Fruit fly (Drosophila melanogaster) whole organism, wandering third instar larva: ENCODE measurements around the gene Arpc1.

Experiments used
- CG32264 ChIP-seq: fragments of 200-800 bp; sonication (Bioruptor generic); optimal IDR thresholded peaks from 2 replicates; lab custom pipeline; 2016; ENCODE audit warnings: missing biosample characterization, missing genetic modification characterization
- Dfd ChIP-seq: fragments of >200 bp; optimal IDR thresholded peaks from 2 replicates; lab custom pipeline; 2017; ENCODE audit warnings: missing biosample characterization, missing genetic modification characterization
- Dif ChIP-seq: fragments of 200-275, 200-300 bp; sonication (Bioruptor generic); optimal IDR thresholded peaks from 2 replicates; lab custom pipeline; 2018; ENCODE audit warnings: missing biosample characterization, missing genetic modification characterization; ENCODE audit not compliant: partially characterized antibody
- GATAd ChIP-seq: sonication (Bioruptor generic); optimal IDR thresholded peaks from 2 replicates; lab custom pipeline; 2016; ENCODE audit warnings: missing biosample characterization, missing genetic modification characterization
- Hnf4 ChIP-seq: fragments of 200-800 bp; sonication (Bioruptor generic); optimal IDR thresholded peaks from 2 replicates; lab custom pipeline; 2016; ENCODE audit warnings: missing biosample characterization, mild to moderate bottlenecking, missing genetic modification characterization
- Hr78 ChIP-seq: fragments of >200 bp; optimal IDR thresholded peaks from 2 replicates; lab custom pipeline; 2017; ENCODE audit warnings: missing biosample characterization, missing genetic modification characterization
- Hr83 ChIP-seq: fragments of 200-300 bp; sonication (Bioruptor generic); optimal IDR thresholded peaks from 2 replicates; lab custom pipeline; 2016; ENCODE audit warnings: missing biosample characterization, mild to moderate bottlenecking, missing genetic modification characterization, moderate library complexity; ENCODE audit not compliant: poor library complexity, severe bottlenecking
- Jra ChIP-seq: sonication (Bioruptor generic); optimal IDR thresholded peaks from 2 replicates; lab custom pipeline; 2016; ENCODE audit warnings: missing biosample characterization, missing genetic modification characterization
- Mio ChIP-seq: sonication (Bioruptor generic); optimal IDR thresholded peaks from 2 replicates; lab custom pipeline; 2016; ENCODE audit warnings: missing biosample characterization, missing genetic modification characterization
- Myc ChIP-seq: fragments of >200 bp; optimal IDR thresholded peaks from 2 replicates; lab custom pipeline; 2017
- N ChIP-seq: fragments of >200 bp; optimal IDR thresholded peaks from 2 replicates; lab custom pipeline; 2018; ENCODE audit warnings: missing biosample characterization, missing external identifiers, missing genetic modification characterization
- OdsH ChIP-seq: fragments of 200-800 bp; sonication (Bioruptor generic); optimal IDR thresholded peaks from 2 replicates; lab custom pipeline; 2016; ENCODE audit warnings: missing biosample characterization, mild to moderate bottlenecking, missing genetic modification characterization
- Rel ChIP-seq, 2 experiments: fragments of 200-800 bp; sonication (Bioruptor generic) in 1 of 2; optimal IDR thresholded peaks; 2 replicates in 1 of 2; 3 replicates in 1 of 2; lab custom pipeline; 2016 to 2019; ENCODE audit warnings: mild to moderate bottlenecking in 2 of 2, missing biosample characterization in 2 of 2, missing genetic modification characterization in 2 of 2, moderate library complexity in 1 of 2
- Sp1 ChIP-seq: fragments of 200-800 bp; sonication (Bioruptor generic); optimal IDR thresholded peaks from 3 replicates; lab custom pipeline; 2019; ENCODE audit warnings: missing biosample characterization, mild to moderate bottlenecking, missing genetic modification characterization, moderate library complexity
- Vsx2 ChIP-seq: fragments of 200-300, 225-300 bp; sonication (Bioruptor generic); optimal IDR thresholded peaks from 2 replicates; lab custom pipeline; 2018; ENCODE audit warnings: missing biosample characterization, missing genetic modification characterization; ENCODE audit not compliant: partially characterized antibody
- br ChIP-seq: fragments of 200-800 bp; sonication (Bioruptor generic); optimal IDR thresholded peaks from 2 replicates; lab custom pipeline; 2016; ENCODE audit warnings: missing biosample characterization, missing genetic modification characterization
- brk ChIP-seq: fragments of 200-800 bp; sonication (Bioruptor generic); optimal IDR thresholded peaks from 2 replicates; lab custom pipeline; 2016; ENCODE audit warnings: missing biosample characterization, mild to moderate bottlenecking, missing genetic modification characterization
- dmrt93B ChIP-seq: fragments of 200-800 bp; sonication (Bioruptor generic); optimal IDR thresholded peaks from 2 replicates; lab custom pipeline; 2018; ENCODE audit warnings: missing biosample characterization, mild to moderate bottlenecking, missing genetic modification characterization
- ey ChIP-seq: fragments of 200-800 bp; sonication (Bioruptor generic); optimal IDR thresholded peaks from 2 replicates; lab custom pipeline; 2016; ENCODE audit warnings: missing biosample characterization, missing genetic modification characterization
- foxo ChIP-seq, 2 experiments: fragments of 200-800 bp; sonication (Bioruptor generic); optimal IDR thresholded peaks; 2 replicates in 1 of 2; 3 replicates in 1 of 2; lab custom pipeline; 2016 to 2017; ENCODE audit warnings: missing biosample characterization in 2 of 2, missing genetic modification characterization in 2 of 2
- fru ChIP-seq: fragments of 200-800 bp; sonication (Bioruptor generic); optimal IDR thresholded peaks from 3 replicates; lab custom pipeline; 2016; ENCODE audit warnings: missing biosample characterization, mild to moderate bottlenecking, missing genetic modification characterization
- h ChIP-seq: fragments of 200-800 bp; sonication (Bioruptor generic); optimal IDR thresholded peaks from 3 replicates; lab custom pipeline; 2016; ENCODE audit warnings: missing biosample characterization, mild to moderate bottlenecking, missing genetic modification characterization
- lola ChIP-seq: fragments of >200 bp; optimal IDR thresholded peaks from 2 replicates; lab custom pipeline; 2017; ENCODE audit warnings: missing biosample characterization, missing genetic modification characterization
- pan ChIP-seq: fragments of >200 bp; optimal IDR thresholded peaks from 2 replicates; lab custom pipeline; 2017
- psq ChIP-seq: fragments of 200-800 bp; sonication (Bioruptor generic); optimal IDR thresholded peaks from 3 replicates; lab custom pipeline; 2017; ENCODE audit warnings: missing biosample characterization, mild to moderate bottlenecking, missing genetic modification characterization, moderate library complexity
- rgr ChIP-seq: fragments of 200-800 bp; sonication (Bioruptor generic); optimal IDR thresholded peaks from 3 replicates; lab custom pipeline; 2016; ENCODE audit warnings: missing biosample characterization, mild to moderate bottlenecking, missing genetic modification characterization
- sage ChIP-seq: fragments of 200-800 bp; sonication (Bioruptor generic); optimal IDR thresholded peaks from 2 replicates; lab custom pipeline; 2016; ENCODE audit warnings: missing biosample characterization, mild to moderate bottlenecking, missing genetic modification characterization
- sv ChIP-seq: fragments of 200-800 bp; sonication (Bioruptor generic); optimal IDR thresholded peaks from 3 replicates; lab custom pipeline; 2016; ENCODE audit warnings: missing biosample characterization, missing genetic modification characterization
- tai ChIP-seq: sonication (Bioruptor generic); optimal IDR thresholded peaks from 2 replicates; lab custom pipeline; 2016; ENCODE audit warnings: missing biosample characterization, missing genetic modification characterization
- usp ChIP-seq: fragments of >200 bp; optimal IDR thresholded peaks from 2 replicates; lab custom pipeline; 2017; ENCODE audit warnings: missing biosample characterization, missing genetic modification characterization

The Arpc1 gene

dm6 chr2L:13829540-13829939 is at the start of gene Arpc1, which contains the start of gene Orc5:
TSS of gene Arpc1 (minus strand) at chr2L:13829741.
TSS of gene Orc5 (plus strand) at chr2L:13829837.
- TF ChIP-seq Hnf4 (GFP tag; lab: Kevin White, UChicago) (no peak), tai (no peak), usp (no peak), Rel (GFP tag; optimal IDR thresholded peaks at IDR 0.05; lab: Kevin White, UChicago) (no peak), Rel (tag; optimal IDR thresholded peaks at IDR 0.05; lab: Kevin White, UChicago) (peak; percentile 58)
- TF ChIP-seq, all 38 proteins: peak for 1

- TF ChIP-seq tai (peak; percentile 22), Hnf4 (GFP tag; lab: Kevin White, UChicago) (no peak), Dif (GFP tag; lab: Kevin White, UChicago) (peak; percentile 34), h (peak; percentile 62), sage (no peak), rgr (GFP tag; lab: Kevin White, UChicago) (peak; percentile 3), Rel (GFP tag; optimal IDR thresholded peaks at IDR 0.05; lab: Kevin White, UChicago) (no peak), Rel (tag; optimal IDR thresholded peaks at IDR 0.05; lab: Kevin White, UChicago) (peak; percentile 19), br (peak; percentile 14), usp (no peak), N (no peak), foxo (GFP tag; optimal IDR thresholded peaks at IDR 0.05; lab: Kevin White, UChicago) (no peak), psq (GFP tag; lab: Kevin White, UChicago) (no peak), Hr83 (GFP tag; lab: Kevin White, UChicago) (peak; percentile 80), pan (no peak), fru (GFP tag; lab: Kevin White, UChicago) (no peak)
These were observed 49.3 kb upstream of the Arpc1 start for dm6 chr2L:13878801-13879200.

dm6 chr2L:13877934-13878580 is 48.5 kb upstream of the Arpc1 start:
- TF ChIP-seq brk (GFP tag; lab: Kevin White, UChicago) = peak; percentile 55
- TF ChIP-seq lola (GFP tag; lab: Kevin White, UChicago) = no peak
- TF ChIP-seq CG32264 = no peak
- peak; percentile 21 for TF ChIP-seq sage
- no peak for TF ChIP-seq Myc
- TF ChIP-seq GATAd = no peak
- TF ChIP-seq OdsH (GFP tag; lab: Kevin White, UChicago) = no peak
- TF ChIP-seq Hr78 (GFP tag; lab: Kevin White, UChicago) = no peak
- TF ChIP-seq Vsx2 (GFP tag; lab: Kevin White, UChicago) = peak; percentile 59
- no peak for TF ChIP-seq foxo (GFP tag; optimal IDR thresholded peaks at IDR 0.05; lab: Kevin White, UChicago)

- no peak for TF ChIP-seq Jra (GFP tag; lab: Kevin White, UChicago)
- no peak for TF ChIP-seq GATAd
- TF ChIP-seq Sp1 (GFP tag; lab: Kevin White, UChicago) = no peak
- TF ChIP-seq dmrt93B = no peak
- TF ChIP-seq Hnf4 (GFP tag; lab: Kevin White, UChicago) = no peak
- no peak for TF ChIP-seq Hr83 (GFP tag; lab: Kevin White, UChicago)
- no peak for TF ChIP-seq CG32264
- no peak for TF ChIP-seq Dfd
- no peak for TF ChIP-seq usp
- TF ChIP-seq sv = no peak
- TF ChIP-seq Myc = no peak
- TF ChIP-seq rgr (GFP tag; lab: Kevin White, UChicago) = no peak
- TF ChIP-seq br = no peak
- no peak for TF ChIP-seq Mio
- TF ChIP-seq OdsH (GFP tag; lab: Kevin White, UChicago) = no peak
- no peak for TF ChIP-seq pan
- no peak for TF ChIP-seq Vsx2 (GFP tag; lab: Kevin White, UChicago)
- TF ChIP-seq ey (GFP tag; lab: Kevin White, UChicago) = no peak
These were observed 47.2 kb upstream of the Arpc1 start for dm6 chr2L:13876698-13877097.

dm6 chr2L:13873147-13873546 is 43.6 kb upstream of the Arpc1 start:
- TF ChIP-seq Hnf4 (GFP tag; lab: Kevin White, UChicago) (no peak), brk (GFP tag; lab: Kevin White, UChicago) (no peak), ey (GFP tag; lab: Kevin White, UChicago) (no peak), Dfd (no peak), psq (GFP tag; lab: Kevin White, UChicago) (no peak)
